Worm (Caenorhabditis elegans) whole organism, L4 larva: ENCODE results near the gene R03H10.5.
A peak's percentile ranks its signal among the peaks of the same experiment; 100 is the strongest.

Experiments
- D1046.2 ChIP-seq: fragments of 200-800 bp; sonication (Bioruptor generic); IDR thresholded peaks from 2 replicates; pipeline ENCODE4 v1.3.6; 2022; ENCODE audit warnings: missing genetic modification characterization, missing compliant biosample characterization
- F10B5.3 ChIP-seq: sonication (generic microtip); optimal IDR thresholded peaks from 2 replicates; lab custom pipeline; 2016; ENCODE audit warnings: mild to moderate bottlenecking, missing genetic modification characterization, missing compliant biosample characterization
- F37D6.2 ChIP-seq: sonication (generic microtip); optimal IDR thresholded peaks from 2 replicates; lab custom pipeline; 2016; ENCODE audit warnings: mild to moderate bottlenecking, missing genetic modification characterization, missing compliant biosample characterization
- F49E8.2 ChIP-seq: sonication (generic microtip); optimal IDR thresholded peaks from 2 replicates; lab custom pipeline; 2016; ENCODE audit warnings: missing compliant biosample characterization, mild to moderate bottlenecking, missing genetic modification characterization, borderline replicate concordance
- T20F7.1 ChIP-seq: fragments of 200-800 bp; sonication (Bioruptor generic); optimal IDR thresholded peaks from 2 replicates; lab custom pipeline; 2018; ENCODE audit warnings: mild to moderate bottlenecking, missing genetic modification characterization, missing compliant biosample characterization
- T26A8.4 ChIP-seq: fragments of 200-800 bp; sonication (Bioruptor generic); IDR thresholded peaks from 2 replicates; pipeline ENCODE4 v1.3.6; 2022; ENCODE audit warnings: missing genetic modification characterization, missing compliant biosample characterization
- aly-2 ChIP-seq: sonication (generic microtip); optimal IDR thresholded peaks from 2 replicates; lab custom pipeline; 2018; ENCODE audit warnings: missing biosample characterization, missing genetic modification characterization
- attf-4 ChIP-seq: sonication (generic microtip); optimal IDR thresholded peaks from 3 replicates; lab custom pipeline; 2017; ENCODE audit warnings: missing biosample characterization, missing genetic modification characterization
- ceh-82 ChIP-seq: sonication (generic microtip); optimal IDR thresholded peaks from 2 replicates; lab custom pipeline; 2017; ENCODE audit warnings: missing biosample characterization, missing genetic modification characterization
- daf-16 ChIP-seq, 3 experiments: sonication (generic microtip); optimal IDR thresholded peaks; 2 replicates each; lab custom pipeline; 2016 to 2017; ENCODE audit warnings: missing genetic modification characterization in 3 of 3, missing genetic modification reagents in 3 of 3, mild to moderate bottlenecking in 2 of 3, missing compliant biosample characterization in 2 of 3, missing biosample characterization in 1 of 3, moderate library complexity in 1 of 3
- dmd-6 ChIP-seq: fragments of 200-800 bp; sonication (Bioruptor generic); IDR thresholded peaks from 2 replicates; pipeline ENCODE4 v1.3.6; 2022; ENCODE audit warnings: missing genetic modification reagents, missing genetic modification characterization, missing compliant biosample characterization
- dmd-9 ChIP-seq: fragments of 200-800 bp; sonication (Bioruptor generic); IDR thresholded peaks from 2 replicates; pipeline ENCODE4 v1.3.6; 2022; ENCODE audit warnings: missing genetic modification reagents, missing genetic modification characterization, missing compliant biosample characterization
- egl-43 ChIP-seq: fragments of 200-800 bp; sonication (Bioruptor generic); IDR thresholded peaks from 2 replicates; pipeline ENCODE4 v1.3.6; 2022; ENCODE audit warnings: missing genetic modification reagents, missing genetic modification characterization, missing compliant biosample characterization
- gei-8 ChIP-seq: fragments of 200-800 bp; sonication (Bioruptor generic); optimal IDR thresholded peaks from 2 replicates; lab custom pipeline; 2018; ENCODE audit warnings: mild to moderate bottlenecking, missing genetic modification characterization, missing compliant biosample characterization
- hlh-30 ChIP-seq: sonication (generic microtip); optimal IDR thresholded peaks from 2 replicates; lab custom pipeline; 2017; ENCODE audit warnings: antibody characterized with exemption, mild to moderate bottlenecking, missing genetic modification characterization, missing compliant biosample characterization; ENCODE audit not compliant: insufficient read depth
- lin-1 ChIP-seq: fragments of 200-800 bp; sonication (Bioruptor generic); IDR thresholded peaks from 2 replicates; pipeline ENCODE4 v1.3.6; 2022; ENCODE audit warnings: missing genetic modification reagents, missing genetic modification characterization, missing compliant biosample characterization
- madf-9 ChIP-seq: fragments of 200-800 bp; sonication (Bioruptor generic); conservative IDR thresholded peaks from 2 replicates; pipeline ENCODE4 v1.3.6; 2022; ENCODE audit warnings: missing genetic modification reagents, missing genetic modification characterization, missing compliant biosample characterization
- mes-2 ChIP-seq: sonication (generic microtip); optimal IDR thresholded peaks from 2 replicates; lab custom pipeline; 2016; ENCODE audit warnings: missing genotype, mild to moderate bottlenecking, missing genetic modification characterization, missing compliant biosample characterization; ENCODE audit not compliant: poor library complexity, severe bottlenecking
- mxl-2 ChIP-seq: fragments of 200-800 bp; sonication (Bioruptor generic); conservative IDR thresholded peaks from 2 replicates; pipeline ENCODE4 v1.3.6; 2022; ENCODE audit warnings: missing genetic modification reagents, missing genetic modification characterization, missing compliant biosample characterization
- mxl-3 ChIP-seq: fragments of 200-800 bp; sonication (Bioruptor generic); optimal IDR thresholded peaks from 2 replicates; lab custom pipeline; 2018; ENCODE audit warnings: mild to moderate bottlenecking, missing genetic modification characterization, missing compliant biosample characterization
- nhr-10 ChIP-seq: fragments of 150-350 bp; optimal IDR thresholded peaks from 2 replicates; lab custom pipeline; 2014; ENCODE audit warnings: missing biosample characterization, missing genetic modification characterization
- nhr-102 ChIP-seq: sonication (generic microtip); optimal IDR thresholded peaks from 2 replicates; lab custom pipeline; 2016; ENCODE audit warnings: mild to moderate bottlenecking, missing genetic modification characterization, moderate library complexity, missing compliant biosample characterization
- nhr-11 ChIP-seq: fragments of 150-350 bp; optimal IDR thresholded peaks from 2 replicates; lab custom pipeline; 2014; ENCODE audit warnings: missing biosample characterization, missing genetic modification characterization
- nhr-237 ChIP-seq: sonication (generic microtip); optimal IDR thresholded peaks from 2 replicates; lab custom pipeline; 2017; ENCODE audit warnings: missing biosample characterization, missing genetic modification characterization
- nhr-42 ChIP-seq: fragments of 200-800 bp; sonication (Bioruptor generic); IDR thresholded peaks from 2 replicates; pipeline ENCODE4 v1.3.6; 2022; ENCODE audit warnings: missing genetic modification characterization, missing compliant biosample characterization
- nhr-48 ChIP-seq: sonication (generic microtip); optimal IDR thresholded peaks from 2 replicates; lab custom pipeline; 2016; ENCODE audit warnings: mild to moderate bottlenecking, missing genetic modification characterization, missing compliant biosample characterization
- nhr-77 ChIP-seq: fragments of 150-350 bp; optimal IDR thresholded peaks from 2 replicates; lab custom pipeline; 2014; ENCODE audit warnings: missing biosample characterization, missing genetic modification characterization
- php-3 ChIP-seq: fragments of 200-800 bp; sonication (Bioruptor generic); IDR thresholded peaks from 2 replicates; pipeline ENCODE4 v1.3.6; 2022; ENCODE audit warnings: missing genetic modification reagents, missing genetic modification characterization, missing compliant biosample characterization
- pqm-1 ChIP-seq: sonication (generic microtip); optimal IDR thresholded peaks from 2 replicates; lab custom pipeline; 2017; ENCODE audit warnings: missing biosample characterization, missing genetic modification characterization
- rbr-2 ChIP-seq: sonication (generic microtip); optimal IDR thresholded peaks from 2 replicates; lab custom pipeline; 2016; ENCODE audit warnings: missing genotype, missing genetic modification characterization, missing compliant biosample characterization
- skn-1 ChIP-seq: fragments of 150-350 bp; optimal IDR thresholded peaks from 2 replicates; lab custom pipeline; 2014; ENCODE audit warnings: missing biosample characterization, missing genetic modification characterization
- spr-1 ChIP-seq: sonication (generic microtip); optimal IDR thresholded peaks from 2 replicates; lab custom pipeline; 2016; ENCODE audit warnings: mild to moderate bottlenecking, missing genetic modification characterization, missing compliant biosample characterization
- spr-3 ChIP-seq: fragments of 200-800 bp; sonication (Bioruptor generic); optimal IDR thresholded peaks from 2 replicates; lab custom pipeline; 2018; ENCODE audit warnings: mild to moderate bottlenecking, missing genetic modification characterization, missing compliant biosample characterization
- unc-130 ChIP-seq: sonication (generic microtip); optimal IDR thresholded peaks from 2 replicates; lab custom pipeline; 2016; ENCODE audit warnings: missing genetic modification reagents, missing genetic modification characterization, missing compliant biosample characterization
- unc-62 ChIP-seq, 3 experiments: fragments of 150-350 bp in 1 of 3; sonication (generic microtip); optimal IDR thresholded peaks in 2 of 3; peaks in 1 of 3; 1 replicate in 1 of 3; 2 replicates in 2 of 3; lab custom pipeline; 2014 to 2017; ENCODE audit warnings: missing biosample characterization in 3 of 3, missing genetic modification characterization in 3 of 3, missing genetic modification reagents in 3 of 3, missing genotype in 1 of 3
- zag-1 ChIP-seq: fragments of 150-350 bp; optimal IDR thresholded peaks from 2 replicates; lab custom pipeline; 2014; ENCODE audit warnings: missing biosample characterization, missing genetic modification characterization
- zfp-3 ChIP-seq: fragments of 200-800 bp; sonication (Bioruptor generic); conservative IDR thresholded peaks from 2 replicates; pipeline ENCODE4 v1.3.6; 2022; ENCODE audit warnings: missing genetic modification reagents, missing genetic modification characterization, missing compliant biosample characterization
- zip-2 ChIP-seq: fragments of 150-350 bp; optimal IDR thresholded peaks from 2 replicates; lab custom pipeline; 2014; ENCODE audit warnings: missing biosample characterization, missing genetic modification characterization
- ztf-11 ChIP-seq: fragments of 150-350 bp; optimal IDR thresholded peaks from 2 replicates; lab custom pipeline; 2014; ENCODE audit warnings: missing biosample characterization, missing genetic modification characterization

The R03H10.5 gene

ce11 chrII:4170508-4170907, at the start of gene R03H10.5:
Gene R03H10.5, minus strand, starts transcription at chrII:4170608.
- no peak for TF ChIP-seq zip-2
- no peak for TF ChIP-seq aly-2 (tag; lab: Kevin White, UChicago)
- no peak for TF ChIP-seq zfp-3
- no peak for TF ChIP-seq spr-3
- no peak for TF ChIP-seq F37D6.2
- no peak for TF ChIP-seq mxl-3 (GFP tag; lab: Kevin White, UChicago)
- TF ChIP-seq skn-1 (tag; lab: Kevin White, UChicago): no peak
- TF ChIP-seq madf-9 (GFP tag; lab: Robert Waterston, UW): no peak
- TF ChIP-seq attf-4 (tag; lab: Kevin White, UChicago): no peak
- no peak for TF ChIP-seq spr-1 (tag; lab: Kevin White, UChicago)
- TF ChIP-seq dmd-9 (GFP tag; lab: Robert Waterston, UW): no peak

- TF ChIP-seq hlh-30 (tag; lab: Kevin White, UChicago) (no peak), T20F7.1 (GFP tag; lab: Kevin White, UChicago) (no peak), nhr-11 (tag; lab: Kevin White, UChicago) (no peak), rbr-2 (no peak), T26A8.4 (no peak), nhr-77 (no peak), zag-1 (tag; lab: Kevin White, UChicago) (no peak), F49E8.2 (no peak), zfp-3 (no peak), F37D6.2 (no peak)
- TF ChIP-seq, all 104 proteins: peak for 0
Measured at ce11 chrII:4219062-4219461, 48.7 kb upstream of the R03H10.5 start, which contains the start of gene F31D5.1. Gene F31D5.1, plus strand, starts transcription at chrII:4219362.

ce11 chrII:4215318-4215717, 44.9 kb upstream of the R03H10.5 start, which contains the start of gene F31D5.2:
Gene F31D5.2, plus strand, starts transcription at chrII:4215618.
- TF ChIP-seq unc-62 (GFP tag; optimal IDR thresholded peaks at IDR 0.05 in 1 of 2; lab: Kevin White, UChicago): peak in 1 of 2 experiments; percentile 27
- TF ChIP-seq unc-62 (tag; optimal IDR thresholded peaks at IDR 0.05; lab: Kevin White, UChicago): no peak
- TF ChIP-seq nhr-42: no peak

- no peak for TF ChIP-seq attf-4 (tag; lab: Kevin White, UChicago)
- TF ChIP-seq F10B5.3 (tag; lab: Kevin White, UChicago): no peak
- no peak for TF ChIP-seq nhr-48 (tag; lab: Kevin White, UChicago)
- no peak for TF ChIP-seq ztf-11
- TF ChIP-seq nhr-237 (tag; lab: Kevin White, UChicago): no peak
- TF ChIP-seq nhr-10 (tag; lab: Kevin White, UChicago): no peak
- no peak for TF ChIP-seq daf-16 (GFP tag; optimal IDR thresholded peaks at IDR 0.05; lab: Kevin White, UChicago)
- no peak for TF ChIP-seq daf-16 (tag; optimal IDR thresholded peaks at IDR 0.05; lab: Kevin White, UChicago)
- TF ChIP-seq lin-1 (GFP tag; lab: Robert Waterston, UW): no peak
- no peak for TF ChIP-seq mxl-2 (GFP tag; lab: Robert Waterston, UW)
- TF ChIP-seq spr-3: no peak
- no peak for TF ChIP-seq zag-1 (tag; lab: Kevin White, UChicago)
- no peak for TF ChIP-seq pqm-1 (tag; lab: Kevin White, UChicago)
- no peak for TF ChIP-seq php-3
- TF ChIP-seq dmd-6 (GFP tag; lab: Robert Waterston, UW): no peak
- no peak for TF ChIP-seq gei-8 (GFP tag; lab: Kevin White, UChicago)
Measured at ce11 chrII:4211113-4211512, 40.7 kb upstream of the R03H10.5 start, which contains the start of gene F31D5.7. Gene F31D5.7, plus strand, starts transcription at chrII:4211413.

- no peak for TF ChIP-seq rbr-2
- no peak for TF ChIP-seq T26A8.4
- TF ChIP-seq nhr-102 (tag; lab: Kevin White, UChicago): no peak
- TF ChIP-seq egl-43 (GFP tag; lab: Robert Waterston, UW): no peak
- no peak for TF ChIP-seq nhr-237 (tag; lab: Kevin White, UChicago)
- TF ChIP-seq unc-130 (GFP tag; lab: Kevin White, UChicago): no peak
- no peak for TF ChIP-seq mes-2
- no peak for TF ChIP-seq ceh-82 (tag; lab: Kevin White, UChicago)
- TF ChIP-seq D1046.2: no peak
Measured at ce11 chrII:4209071-4209747, 38.8 kb upstream of the R03H10.5 start, which contains the start of gene F31D5.6. Gene F31D5.6, plus strand, starts transcription at chrII:4209697.
